Worm (Caenorhabditis elegans) whole organism, L4 larva: ENCODE data around the gene xpo-1.

Source experiments
- fkh-10 ChIP-seq: fragments of 150-350 bp; optimal IDR thresholded peaks from 2 replicates; lab custom pipeline; 2014; ENCODE audit warnings: missing biosample characterization, missing genetic modification reagents, missing genetic modification characterization
- lin-39 ChIP-seq: fragments of 150-350 bp; optimal IDR thresholded peaks from 2 replicates; lab custom pipeline; 2014; ENCODE audit warnings: missing biosample characterization, missing genetic modification reagents, missing genetic modification characterization
- nhr-237 ChIP-seq: sonication (generic microtip); optimal IDR thresholded peaks from 2 replicates; lab custom pipeline; 2017; ENCODE audit warnings: missing biosample characterization, missing genetic modification characterization

DNA sequence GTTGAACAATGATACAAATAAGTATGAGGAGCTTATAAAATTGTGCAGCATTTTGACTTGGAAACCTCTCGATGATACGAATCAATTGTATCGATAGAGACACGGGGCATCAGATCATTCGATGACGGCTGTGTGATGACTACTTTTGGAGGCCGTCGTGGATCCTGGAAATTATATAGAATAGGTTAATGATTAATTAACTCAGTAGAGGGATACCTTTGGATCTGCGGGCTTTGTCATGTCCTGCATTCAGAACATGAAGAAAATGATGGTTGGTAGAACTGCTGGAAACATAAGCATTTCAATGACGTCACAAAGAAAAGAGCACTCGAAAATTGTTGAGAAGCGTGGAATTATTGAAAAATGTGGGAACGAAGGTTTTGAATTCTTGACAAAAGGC, 9.7 kb downstream of the xpo-1 start, which contains the start of gene ZK742.6:
- TF ChIP-seq nhr-237 (no peak), lin-39 (tag; lab: Kevin White, UChicago) (no peak), fkh-10 (GFP tag; lab: Kevin White, UChicago) (no peak)
